Fruit fly (Drosophila melanogaster): ENCODE measurements around the gene tos.

Gene tos

dm6 chr2L:18653328-18653675, 28.6 kb downstream of the tos start (continued):
- TF ChIP-seq CG10654 (GFP tag; optimal IDR thresholded peaks at IDR 0.05), result peak; percentile 61
- no peak for TF ChIP-seq CG12299 (tag; optimal IDR thresholded peaks at IDR 0.05)
- peak; percentile 4 for TF ChIP-seq CG8290 (GFP tag; optimal IDR thresholded peaks at IDR 0.05)
- TF ChIP-seq CG8290 (tag; optimal IDR thresholded peaks at IDR 0.05), result peak in 1 of 2 experiments; percentile 52
- no peak for TF ChIP-seq chinmo (GFP tag; IDR thresholded peaks at IDR 0.05; ENCODE audit: partially characterized antibody)
- peak; percentile 90 for TF ChIP-seq nmo (GFP tag; optimal IDR thresholded peaks at IDR 0.05)
- TF ChIP-seq row (GFP tag; IDR thresholded peaks at IDR 0.05), result peak; percentile 71
- peak; percentile 45; the same call in 1 of the 3 replicates for TF ChIP-seq Mrtf (GFP tag; IDR thresholded peaks at IDR 0.05)
- TF ChIP-seq HLH3B (GFP tag; IDR thresholded peaks at IDR 0.05), result peak; percentile 73
- no peak for TF ChIP-seq CG16779 (GFP tag; IDR thresholded peaks at IDR 0.05)
- TF ChIP-seq Hr78 (GFP tag; optimal IDR thresholded peaks at IDR 0.05), result peak in 1 of 2 experiments; percentile 53
- TF ChIP-seq org-1 (GFP tag; optimal IDR thresholded peaks at IDR 0.05), result peak; percentile 15
- TF ChIP-seq gcm2 (GFP tag; optimal IDR thresholded peaks at IDR 0.05), result no peak

- TF ChIP-seq twi (tag; optimal IDR thresholded peaks at IDR 0.05) (peak; percentile 83), Doc3 (GFP tag; IDR thresholded peaks at IDR 0.05; ENCODE audit: partially characterized antibody) (no peak), trem (tag; optimal IDR thresholded peaks at IDR 0.05) (peak; percentile 48), Med (GFP tag) (peak; percentile 34)
These were observed 29.1 kb downstream of the tos start, which contains the start of gene Cyp310a1 for dm6 chr2L:18652663-18653327. Gene Cyp310a1 (minus strand): TSS chr2L:18653010.

DNA sequence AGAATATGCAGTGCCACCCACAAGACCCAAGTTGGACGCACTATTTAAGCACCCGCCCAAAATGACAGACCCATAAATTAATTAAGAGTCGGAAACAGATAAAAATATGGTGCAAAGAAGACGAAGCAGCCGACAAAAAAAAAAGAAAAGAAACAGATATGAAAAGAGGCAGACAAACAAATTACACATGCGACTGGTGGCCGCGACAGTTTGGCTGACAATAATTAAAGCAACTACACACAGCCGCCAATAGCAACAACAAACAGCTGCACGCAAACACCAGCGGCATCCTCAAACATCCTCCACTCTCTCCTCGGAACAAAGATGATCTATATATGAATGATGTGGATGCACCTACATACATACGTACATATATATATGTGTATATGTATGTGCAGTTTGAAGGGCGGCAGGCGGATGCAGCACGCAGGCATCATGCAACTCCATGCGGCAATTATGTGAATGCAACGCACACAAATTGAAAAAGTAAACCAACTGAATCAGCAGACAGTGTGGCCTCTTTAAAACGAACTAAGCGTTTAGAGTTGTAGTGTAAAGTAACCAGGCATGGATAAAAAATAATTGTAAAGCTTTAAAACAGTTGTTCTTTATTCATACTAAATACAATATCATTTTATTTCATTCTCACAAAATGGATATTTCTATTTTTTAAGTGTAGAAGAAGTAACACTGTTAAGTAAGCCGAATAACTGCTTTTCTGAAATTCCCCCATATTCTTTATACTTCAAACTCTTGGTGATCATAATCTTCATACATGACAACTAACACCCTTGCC, 33.8 kb downstream of the tos start:
- TF ChIP-seq CG4404 (GFP tag; IDR thresholded peaks at IDR 0.05) (no peak), stwl (tag; optimal IDR thresholded peaks at IDR 0.05) (peak; percentile 1), B-H2 (GFP tag; optimal IDR thresholded peaks at IDR 0.05) (no peak), bsh (GFP tag; optimal IDR thresholded peaks at IDR 0.05) (peak; percentile 3 to 77), CG10565 (GFP tag; optimal IDR thresholded peaks at IDR 0.05) (no peak), vfl (GFP tag; optimal IDR thresholded peaks at IDR 0.05) (no peak), CG3065 (GFP tag; optimal IDR thresholded peaks at IDR 0.05) (no peak), sim (GFP tag; IDR thresholded peaks at IDR 0.05) (no peak), CG15269 (tag; optimal IDR thresholded peaks at IDR 0.05) (peak; percentile 2), tx (GFP tag; optimal IDR thresholded peaks at IDR 0.05) (no peak), sc (optimal IDR thresholded peaks at IDR 0.05) (no peak), sc (GFP tag; optimal IDR thresholded peaks at IDR 0.05) (peak; percentile 7), Awh (GFP tag; IDR thresholded peaks at IDR 0.05) (no peak), Blimp-1 (GFP tag; optimal IDR thresholded peaks at IDR 0.05) (peak; percentile 10), Med (GFP tag) (peak; percentile 44), ranshi (GFP tag; IDR thresholded peaks at IDR 0.05) (0 out of 2 replicates have a peak, but pooled peaks have one; percentile 19), tio (GFP tag; optimal IDR thresholded peaks at IDR 0.05) (peak; percentile 36), zen2 (GFP tag; IDR thresholded peaks at IDR 0.05; ENCODE audit: partially characterized antibody) (no peak), ase (GFP tag; IDR thresholded peaks at IDR 0.05) (no peak), mam (GFP tag; optimal IDR thresholded peaks at IDR 0.05) (no peak), Meics (GFP tag; optimal IDR thresholded peaks at IDR 0.05) (no peak), Hmr (GFP tag; optimal IDR thresholded peaks at IDR 0.05) (peak; percentile 7), CG6272 (GFP tag; IDR thresholded peaks at IDR 0.05) (no peak), CG8944 (GFP tag; optimal IDR thresholded peaks at IDR 0.05) (no peak), sisA (GFP tag; IDR thresholded peaks at IDR 0.05) (peak; percentile 52), dan (GFP tag; IDR thresholded peaks at IDR 0.05) (no peak), gsb-n (tag; optimal IDR thresholded peaks at IDR 0.05) (no peak), CG8089 (GFP tag; optimal IDR thresholded peaks at IDR 0.05) (no peak), slou (GFP tag; optimal IDR thresholded peaks at IDR 0.05) (no peak), unpg (GFP tag; optimal IDR thresholded peaks at IDR 0.05) (peak; percentile 56)

Measured in whole organism, embryonic.